Fruit fly (Drosophila melanogaster) whole organism, pupa: Measurements from ENCODE around the gene Targ3.

Experiments
- CG10348 ChIP-seq: fragments of 200-800 bp; sonication (Bioruptor generic); IDR thresholded peaks from 2 replicates; pipeline ENCODE4 v1.3.6; 2022; ENCODE audit warnings: missing biosample characterization, missing genetic modification characterization
- CG12605 ChIP-seq: fragments of 200-800 bp; sonication (Bioruptor generic); IDR thresholded peaks from 2 replicates; pipeline ENCODE4 v1.3.6; 2022; ENCODE audit warnings: missing biosample characterization, missing genetic modification characterization
- CG14655 ChIP-seq: fragments of 200-800 bp; sonication (Bioruptor generic); optimal IDR thresholded peaks from 3 replicates; lab custom pipeline; 2017; ENCODE audit warnings: mild to moderate bottlenecking, missing biosample characterization, missing genetic modification reagents, missing genetic modification characterization
- CG17806 ChIP-seq: fragments of 200-800 bp; sonication (Bioruptor generic); optimal IDR thresholded peaks from 2 replicates; lab custom pipeline; 2018; ENCODE audit warnings: missing biosample characterization, mild to moderate bottlenecking, missing genetic modification characterization, moderate library complexity
- CG4496 ChIP-seq: fragments of 200-800 bp; sonication (Bioruptor generic); IDR thresholded peaks from 3 replicates; pipeline ENCODE4 v1.3.6; 2022; ENCODE audit warnings: missing biosample characterization, missing genetic modification characterization
- CG8159 ChIP-seq: fragments of 200-800 bp; sonication (Bioruptor generic); optimal IDR thresholded peaks from 3 replicates; lab custom pipeline; 2018; ENCODE audit warnings: missing biosample characterization, mild to moderate bottlenecking, missing genetic modification characterization, moderate library complexity
- CG9948 ChIP-seq: fragments of 200-800 bp; sonication (Bioruptor generic); optimal IDR thresholded peaks from 2 replicates; lab custom pipeline; 2018; ENCODE audit warnings: missing biosample characterization, mild to moderate bottlenecking, missing genetic modification characterization, moderate library complexity
- D1 ChIP-seq: fragments of 200-800 bp; sonication (Bioruptor generic); optimal IDR thresholded peaks from 2 replicates; lab custom pipeline; 2018; ENCODE audit warnings: missing biosample characterization, mild to moderate bottlenecking, missing genetic modification characterization, moderate library complexity
- EcR ChIP-seq: fragments of 200-800 bp; sonication (Bioruptor generic); optimal IDR thresholded peaks from 3 replicates; lab custom pipeline; 2019; ENCODE audit warnings: missing biosample characterization, missing genetic modification characterization, mild to moderate bottlenecking, moderate library complexity, missing genetic modification reagents
- Ets98B ChIP-seq: fragments of 200-800 bp; sonication (Bioruptor generic); IDR thresholded peaks from 2 replicates; pipeline ENCODE4 v1.3.6; 2022; ENCODE audit warnings: missing biosample characterization, missing genetic modification characterization
- Pif1A ChIP-seq: fragments of 200-800 bp; sonication (Bioruptor generic); optimal IDR thresholded peaks from 3 replicates; lab custom pipeline; 2016; ENCODE audit warnings: missing biosample characterization, missing genetic modification characterization
- fd96Ca ChIP-seq: fragments of 200-800 bp; sonication (Bioruptor generic); IDR thresholded peaks from 3 replicates; pipeline ENCODE4 v1.3.6; 2022; ENCODE audit warnings: missing biosample characterization, missing genetic modification characterization

dm6 chr3L:21216697-21217291 lies 20.2 kb downstream of the Targ3 start, which contains the start of the genes Trmt112 and Ilk:
- TF ChIP-seq Ets98B = no peak
- no peak for TF ChIP-seq CG4496 (GFP tag; lab: Robert Waterston, UW)
- no peak for TF ChIP-seq EcR (GFP tag; lab: Kevin White, UChicago)
- no peak for TF ChIP-seq CG10348
- no peak for TF ChIP-seq CG9948 (tag; lab: Kevin White, UChicago)
- TF ChIP-seq CG17806 (tag; lab: Kevin White, UChicago) = no peak
- TF ChIP-seq CG8159 (tag; lab: Kevin White, UChicago) = no peak
- no peak for TF ChIP-seq CG14655 (GFP tag; lab: Kevin White, UChicago)
- no peak for TF ChIP-seq Pif1A (GFP tag; lab: Kevin White, UChicago)
- no peak for TF ChIP-seq fd96Ca
- no peak for TF ChIP-seq CG12605
- TF ChIP-seq D1 (tag; lab: Kevin White, UChicago) = no peak
